Worm (Caenorhabditis elegans): ENCODE data around the gene ebp-2.
"Not testable (repeated sequence)": the region's sequence is repeated elsewhere in the genome, so short reads cannot be mapped to it uniquely, and the experiment has no call there.

The ebp-2 gene

DNA sequence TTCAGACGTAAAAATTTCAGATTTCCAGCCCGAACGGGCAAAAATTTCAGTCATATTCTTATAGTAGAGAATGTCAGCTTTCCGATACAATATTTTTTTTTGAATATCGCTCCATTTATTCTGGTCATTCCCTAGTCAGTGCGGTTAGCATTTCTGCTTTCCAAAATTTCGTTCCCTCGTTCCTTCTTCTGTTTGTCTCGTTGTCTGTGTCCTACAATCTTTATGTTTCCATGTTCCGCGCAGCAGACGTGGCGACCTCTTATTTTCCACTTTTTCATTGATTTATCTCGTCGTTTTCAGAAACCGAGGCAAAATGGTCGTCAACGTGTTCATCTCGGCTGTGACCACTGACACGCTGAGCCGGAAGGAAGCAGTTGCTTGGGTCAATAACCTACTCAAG is at the start of gene ebp-2:
ebp-2 (plus strand) TSS at position 301 of the 400 bp plus-strand sequence.
- not testable (repeated sequence) for TF ChIP-seq sea-1 (GFP tag; conservative IDR thresholded peaks at IDR 0.05); tra-4 (tag; optimal IDR thresholded peaks at IDR 0.05); hmg-4 (GFP tag; optimal IDR thresholded peaks at IDR 0.05)

DNA sequence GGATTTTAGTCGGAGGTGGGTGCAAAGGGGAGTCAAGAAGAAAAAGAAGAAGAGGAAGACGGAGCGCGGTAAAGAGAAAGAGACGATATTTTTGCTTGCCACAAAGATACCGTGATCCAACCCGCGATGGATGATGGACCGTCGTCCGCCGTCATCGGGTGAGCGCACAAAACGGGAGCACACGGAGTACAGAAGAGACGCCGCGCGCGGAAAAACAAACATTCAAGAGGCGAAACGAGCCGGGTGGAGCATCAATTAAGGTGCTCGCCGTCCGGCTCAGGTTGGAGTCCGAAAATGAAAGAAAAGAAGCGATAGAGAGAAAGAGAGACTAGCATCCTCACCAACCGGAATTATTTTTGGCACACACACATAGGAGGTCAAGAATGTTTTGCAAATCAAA is 48.7 kb upstream of the ebp-2 start:
- TF ChIP-seq hmbx-1 (tag; optimal IDR thresholded peaks at IDR 0.05) (no peak), F13C5.2 (tag; optimal IDR thresholded peaks at IDR 0.05) (no peak), tbx-11 (GFP tag; IDR thresholded peaks at IDR 0.05) (no peak), hmg-4 (GFP tag; optimal IDR thresholded peaks at IDR 0.05) (no peak), aly-1 (tag; optimal IDR thresholded peaks at IDR 0.05) (no peak), B0310.2 (tag; optimal IDR thresholded peaks at IDR 0.05) (no peak), ama-1 (optimal IDR thresholded peaks at IDR 0.05) (no peak), tra-4 (tag; optimal IDR thresholded peaks at IDR 0.05) (no peak), tbx-37 (GFP tag; conservative IDR thresholded peaks at IDR 0.05) (no peak), ceh-13 (GFP tag; optimal IDR thresholded peaks at IDR 0.05) (no peak)

DNA sequence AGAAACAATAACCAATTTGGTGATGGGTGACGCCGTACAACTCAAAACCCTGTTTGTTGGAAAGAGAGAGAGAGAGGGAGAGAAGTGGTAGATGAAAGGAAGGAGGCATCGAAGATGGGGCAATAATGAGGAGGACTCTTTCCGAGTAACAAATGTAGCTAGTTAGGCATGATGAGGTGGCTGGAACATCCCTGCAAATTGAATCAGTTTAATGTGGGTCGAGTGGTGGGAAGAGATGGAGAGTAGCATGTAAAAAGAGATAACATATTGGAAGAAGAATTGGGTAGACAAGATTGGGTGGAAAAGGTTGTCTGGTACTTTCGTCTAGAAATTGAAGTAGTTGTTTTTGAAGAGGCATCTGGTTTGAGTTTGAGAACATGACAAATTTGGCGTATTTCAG is 46.3 kb upstream of the ebp-2 start:
- TF ChIP-seq ama-1 (optimal IDR thresholded peaks at IDR 0.05) (no peak), aly-1 (tag; optimal IDR thresholded peaks at IDR 0.05) (peak; percentile 9)

DNA sequence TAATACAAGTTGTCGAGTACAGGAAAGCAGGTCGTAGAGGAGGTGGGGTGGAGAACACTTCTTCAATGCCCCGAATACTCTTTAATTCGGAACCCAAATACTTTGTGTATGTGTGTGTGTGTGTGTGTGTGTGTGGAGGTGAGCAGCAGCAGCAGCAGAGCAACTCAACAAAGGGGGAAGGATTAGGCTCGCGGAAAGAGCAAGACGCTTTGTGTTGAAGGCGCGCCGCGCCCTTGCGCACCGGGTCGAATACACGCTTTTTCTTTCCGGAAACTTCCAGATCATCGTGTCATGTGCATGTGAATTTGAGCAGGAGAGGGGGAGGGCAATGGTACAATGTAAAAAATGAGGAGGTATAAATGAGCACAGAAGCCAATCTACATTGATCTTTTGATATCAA is 43.7 kb upstream of the ebp-2 start:
- TF ChIP-seq F13C5.2 (tag; optimal IDR thresholded peaks at IDR 0.05) (no peak), ceh-36 (tag; optimal IDR thresholded peaks at IDR 0.05) (peak; percentile 10)

DNA sequence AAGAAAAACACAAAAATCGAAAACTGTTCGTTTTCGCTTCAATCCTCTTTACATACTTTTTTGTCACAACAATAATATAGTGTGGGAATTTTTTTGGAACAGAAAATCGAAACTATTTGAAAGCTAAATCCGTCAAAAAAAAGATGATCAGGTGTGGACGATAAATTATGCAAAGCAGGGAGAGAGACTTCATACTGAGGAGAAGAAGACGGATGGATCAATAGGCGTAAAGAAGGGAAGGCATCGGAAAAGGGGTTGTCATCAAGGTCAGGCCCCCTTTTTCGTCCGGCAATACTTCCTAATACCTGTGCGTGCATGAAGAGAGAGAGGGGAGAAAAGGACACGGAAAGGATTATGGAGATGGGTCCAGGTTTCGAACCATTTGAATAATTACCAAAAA is 42.1 kb upstream of the ebp-2 start:
- TF ChIP-seq B0310.2 (tag; optimal IDR thresholded peaks at IDR 0.05) (no peak), ama-1 (optimal IDR thresholded peaks at IDR 0.05) (no peak), pes-1 (GFP tag; IDR thresholded peaks at IDR 0.05) (no peak), ets-7 (tag; optimal IDR thresholded peaks at IDR 0.05) (no peak), hnd-1 (tag; optimal IDR thresholded peaks at IDR 0.05) (no peak), flt-1 (GFP tag; IDR thresholded peaks at IDR 0.05) (no peak), ceh-13 (GFP tag; optimal IDR thresholded peaks at IDR 0.05) (no peak), hmbx-1 (tag; optimal IDR thresholded peaks at IDR 0.05) (no peak), tbx-37 (GFP tag; conservative IDR thresholded peaks at IDR 0.05) (no peak)

DNA sequence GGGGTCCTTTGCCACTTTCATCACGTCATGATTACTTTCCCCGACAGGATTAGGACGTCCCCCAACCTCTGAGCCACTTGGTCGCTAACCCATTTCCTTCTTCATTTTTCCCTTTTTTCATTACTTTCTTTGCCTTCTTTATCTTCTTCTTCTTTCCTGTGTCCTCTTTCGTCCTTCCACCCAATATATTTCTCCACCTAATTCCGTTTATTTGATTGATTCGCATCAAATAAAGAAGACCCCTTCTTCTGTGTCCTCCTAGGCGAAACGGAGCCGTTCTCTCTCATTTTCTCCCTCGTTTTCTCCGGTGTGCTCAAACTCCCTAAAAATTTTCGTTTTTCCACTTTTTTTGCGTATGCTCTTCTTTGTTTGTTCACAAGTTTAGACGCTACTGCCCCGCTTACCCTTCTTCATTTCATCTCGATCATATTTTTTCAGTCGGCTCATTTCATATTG is 32.8 kb upstream of the ebp-2 start, which contains the start of gene C05D12.7:
C05D12.7 (plus strand) TSS at position 406 of the 456 bp plus-strand sequence.
- TF ChIP-seq tbx-37 (GFP tag; conservative IDR thresholded peaks at IDR 0.05) (no peak), B0310.2 (tag; optimal IDR thresholded peaks at IDR 0.05) (no peak), tra-4 (tag; optimal IDR thresholded peaks at IDR 0.05) (no peak), aly-1 (tag; optimal IDR thresholded peaks at IDR 0.05) (no peak), hnd-1 (tag; optimal IDR thresholded peaks at IDR 0.05) (no peak), pes-1 (GFP tag; IDR thresholded peaks at IDR 0.05) (no peak), sea-1 (GFP tag; conservative IDR thresholded peaks at IDR 0.05) (no peak), hmg-4 (GFP tag; optimal IDR thresholded peaks at IDR 0.05) (no peak), tbx-11 (GFP tag; IDR thresholded peaks at IDR 0.05) (no peak), ceh-13 (GFP tag; optimal IDR thresholded peaks at IDR 0.05) (no peak), ets-7 (tag; optimal IDR thresholded peaks at IDR 0.05) (no peak), scrt-1 (GFP tag; IDR thresholded peaks at IDR 0.05) (no peak), hmbx-1 (tag; optimal IDR thresholded peaks at IDR 0.05) (no peak), ceh-36 (tag; optimal IDR thresholded peaks at IDR 0.05) (no peak), flt-1 (GFP tag; IDR thresholded peaks at IDR 0.05) (no peak), ama-1 (optimal IDR thresholded peaks at IDR 0.05) (no peak), F13C5.2 (tag; optimal IDR thresholded peaks at IDR 0.05) (no peak)

DNA sequence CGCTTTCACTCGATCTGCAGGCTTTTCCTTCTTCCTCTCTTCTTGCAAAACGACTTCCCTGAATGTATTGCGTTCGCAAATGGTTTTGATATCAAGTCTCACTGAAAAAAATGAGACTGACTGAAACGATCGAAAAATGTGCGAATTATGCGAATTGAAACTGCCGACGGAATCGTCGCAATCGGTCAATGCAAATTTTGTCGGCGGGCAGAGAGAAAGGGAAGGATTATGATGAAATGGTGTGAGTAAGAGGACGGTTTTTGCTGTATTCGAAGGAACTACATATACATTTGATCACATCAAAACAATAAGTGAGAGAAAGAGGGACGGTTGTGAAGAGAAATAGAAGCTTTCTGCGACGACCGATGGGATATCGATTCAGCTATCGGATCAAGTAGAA is 26.9 kb upstream of the ebp-2 start, which contains the start of gene C05D12.1:
C05D12.1 (minus strand) TSS at position 101 of the 400 bp plus-strand sequence.
- TF ChIP-seq tbx-11 (GFP tag; IDR thresholded peaks at IDR 0.05), result no peak
- TF ChIP-seq flt-1 (GFP tag; IDR thresholded peaks at IDR 0.05), result no peak
- TF ChIP-seq aly-1 (tag; optimal IDR thresholded peaks at IDR 0.05), result no peak
- TF ChIP-seq sea-1 (GFP tag; conservative IDR thresholded peaks at IDR 0.05), result no peak
- TF ChIP-seq hmbx-1 (tag; optimal IDR thresholded peaks at IDR 0.05), result no peak
- TF ChIP-seq ama-1 (optimal IDR thresholded peaks at IDR 0.05), result no peak
- no peak for TF ChIP-seq tbx-37 (GFP tag; conservative IDR thresholded peaks at IDR 0.05)
- no peak for TF ChIP-seq ceh-13 (GFP tag; optimal IDR thresholded peaks at IDR 0.05)
- TF ChIP-seq hnd-1 (tag; optimal IDR thresholded peaks at IDR 0.05), result no peak
- TF ChIP-seq scrt-1 (GFP tag; IDR thresholded peaks at IDR 0.05), result no peak
- no peak for TF ChIP-seq hmg-4 (GFP tag; optimal IDR thresholded peaks at IDR 0.05)
- TF ChIP-seq ets-7 (tag; optimal IDR thresholded peaks at IDR 0.05), result no peak
- no peak for TF ChIP-seq pes-1 (GFP tag; IDR thresholded peaks at IDR 0.05)
- TF ChIP-seq B0310.2 (tag; optimal IDR thresholded peaks at IDR 0.05), result no peak
- TF ChIP-seq F13C5.2 (tag; optimal IDR thresholded peaks at IDR 0.05), result no peak
- TF ChIP-seq tra-4 (tag; optimal IDR thresholded peaks at IDR 0.05), result no peak
- no peak for TF ChIP-seq ceh-36 (tag; optimal IDR thresholded peaks at IDR 0.05)

DNA sequence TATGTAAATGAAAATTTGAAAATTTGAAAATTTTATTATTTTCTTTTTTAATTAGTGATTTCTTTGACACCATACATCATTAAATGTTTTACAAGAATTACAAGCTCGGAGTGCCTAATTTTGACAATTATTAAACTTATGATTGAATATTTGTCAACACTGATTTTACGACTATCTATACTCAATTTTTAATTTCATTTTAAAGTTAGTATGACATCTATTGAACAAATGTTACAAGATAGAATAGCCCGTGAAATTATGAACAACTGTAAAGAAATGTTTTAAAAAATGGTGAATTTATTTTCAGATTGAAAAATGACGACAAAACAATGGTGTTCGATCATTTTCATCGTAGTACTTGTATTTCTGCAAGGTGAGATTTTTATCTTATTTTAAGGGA is 24.5 kb upstream of the ebp-2 start, which contains the start of gene C05D12.2:
C05D12.2 (plus strand) TSS at position 301 of the 400 bp plus-strand sequence.
- TF ChIP-seq tbx-11 (GFP tag; IDR thresholded peaks at IDR 0.05) (no peak), scrt-1 (GFP tag; IDR thresholded peaks at IDR 0.05) (no peak), hmg-4 (GFP tag; optimal IDR thresholded peaks at IDR 0.05) (no peak), B0310.2 (tag; optimal IDR thresholded peaks at IDR 0.05) (no peak), ama-1 (optimal IDR thresholded peaks at IDR 0.05) (no peak), ets-7 (tag; optimal IDR thresholded peaks at IDR 0.05) (no peak), tbx-37 (GFP tag; conservative IDR thresholded peaks at IDR 0.05) (no peak), flt-1 (GFP tag; IDR thresholded peaks at IDR 0.05) (no peak), ceh-13 (GFP tag; optimal IDR thresholded peaks at IDR 0.05) (no peak), ceh-36 (tag; optimal IDR thresholded peaks at IDR 0.05) (no peak), aly-1 (tag; optimal IDR thresholded peaks at IDR 0.05) (no peak), tra-4 (tag; optimal IDR thresholded peaks at IDR 0.05) (no peak), pes-1 (GFP tag; IDR thresholded peaks at IDR 0.05) (no peak), F13C5.2 (tag; optimal IDR thresholded peaks at IDR 0.05) (no peak), hnd-1 (tag; optimal IDR thresholded peaks at IDR 0.05) (no peak), hmbx-1 (tag; optimal IDR thresholded peaks at IDR 0.05) (no peak), sea-1 (GFP tag; conservative IDR thresholded peaks at IDR 0.05) (no peak)

All from whole organism, early embryonic.